Fruit fly (Drosophila melanogaster) ovary, adult (tissue): ENCODE results near the gene Had1.
A peak's percentile ranks its signal among the peaks of the same experiment; 100 is the strongest.

ENCODE experiments used
- CG17801 ChIP-seq: fragments of 200-800 bp; optimal IDR thresholded peaks from 2 replicates; lab custom pipeline; 2019; ENCODE audit warnings: missing biosample characterization, mild to moderate bottlenecking, missing genetic modification characterization, moderate library complexity; ENCODE audit not compliant: partially characterized antibody

The Had1 gene

DNA sequence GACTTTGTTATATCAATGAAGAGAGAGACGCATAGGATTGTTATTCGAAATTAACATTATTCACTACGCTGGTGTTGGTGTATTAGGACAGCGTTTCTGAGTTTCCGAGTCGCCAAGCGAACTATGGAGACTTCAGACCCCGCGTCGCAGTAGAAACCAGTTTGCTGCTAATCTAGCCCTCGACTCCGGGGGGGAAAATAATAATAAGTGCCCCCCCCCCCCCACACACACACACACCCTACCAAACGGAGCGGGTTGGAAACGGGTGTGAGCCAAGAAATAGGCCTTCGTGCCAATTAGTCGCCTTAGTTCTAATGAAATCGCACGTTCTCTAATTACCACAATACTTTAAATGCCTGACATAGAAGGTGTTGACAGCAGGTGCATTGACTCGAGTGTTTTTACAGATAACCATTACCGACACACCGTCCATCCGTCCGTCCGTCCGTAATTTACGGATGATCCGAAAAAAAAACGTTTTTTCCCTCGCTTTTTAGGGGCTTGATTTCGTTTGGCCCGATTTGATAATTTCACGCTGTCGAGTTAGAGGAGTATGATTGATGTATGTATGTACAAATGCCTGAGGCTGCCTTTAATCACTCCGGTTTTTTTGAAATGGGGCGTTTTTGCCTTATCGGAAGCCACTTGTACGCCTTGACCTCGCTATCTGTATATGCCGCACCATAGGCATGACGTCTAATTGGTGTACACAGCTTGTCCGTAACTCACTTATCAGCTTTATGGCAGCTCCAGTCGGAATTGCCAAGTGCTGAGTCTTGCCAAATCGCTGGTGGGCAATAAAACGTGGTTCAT is 26.5 kb downstream of the Had1 start:
- TF ChIP-seq CG17801 (GFP tag; lab: Kevin White, UChicago): no peak

DNA sequence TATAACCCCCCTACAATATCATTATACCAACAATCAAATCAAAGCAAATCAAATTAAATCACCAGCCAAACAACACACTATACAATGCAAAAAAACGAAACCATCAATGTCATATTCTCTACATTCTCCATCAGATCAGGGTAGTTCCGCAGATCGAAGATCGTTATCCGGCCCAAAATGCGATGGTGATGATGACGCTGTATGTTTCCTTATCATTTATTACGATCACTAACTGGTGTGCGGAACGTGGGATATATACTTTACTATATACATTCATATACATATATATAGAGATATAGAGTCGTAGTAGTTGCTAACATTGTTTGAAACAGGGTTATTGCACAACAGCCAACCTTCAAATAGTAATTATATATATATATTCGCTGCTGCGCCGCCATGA is 27.2 kb downstream of the Had1 start:
- no peak for TF ChIP-seq CG17801 (GFP tag; lab: Kevin White, UChicago)

DNA sequence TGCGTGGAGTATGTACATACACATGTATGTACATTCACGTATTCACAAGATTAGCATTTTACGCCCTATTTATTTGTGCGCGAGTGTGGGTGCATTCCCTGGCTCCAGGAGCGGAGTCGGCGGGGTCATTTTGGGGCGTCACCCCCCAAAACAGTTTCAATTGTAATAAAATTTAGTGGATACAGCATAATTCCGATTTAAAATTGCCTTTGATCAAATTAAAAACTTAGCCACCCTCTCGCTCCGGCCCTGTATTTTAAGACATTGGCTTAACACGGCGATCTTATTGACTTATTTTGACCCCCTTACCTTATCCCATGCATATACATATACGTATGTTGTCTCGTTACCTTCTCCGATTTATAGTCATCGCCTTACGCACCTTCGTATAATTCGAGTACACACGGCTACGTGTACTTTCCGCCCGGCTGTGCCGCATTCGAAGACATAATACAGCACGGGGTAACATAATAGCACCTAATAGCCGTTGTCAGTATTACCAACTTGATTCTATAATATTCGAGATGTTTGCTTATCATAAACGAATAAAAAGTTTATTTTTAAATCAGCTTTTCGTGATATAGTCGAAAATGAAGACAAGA is 29.0 kb downstream of the Had1 start:
- TF ChIP-seq CG17801 (GFP tag; lab: Kevin White, UChicago): peak; percentile 45

DNA sequence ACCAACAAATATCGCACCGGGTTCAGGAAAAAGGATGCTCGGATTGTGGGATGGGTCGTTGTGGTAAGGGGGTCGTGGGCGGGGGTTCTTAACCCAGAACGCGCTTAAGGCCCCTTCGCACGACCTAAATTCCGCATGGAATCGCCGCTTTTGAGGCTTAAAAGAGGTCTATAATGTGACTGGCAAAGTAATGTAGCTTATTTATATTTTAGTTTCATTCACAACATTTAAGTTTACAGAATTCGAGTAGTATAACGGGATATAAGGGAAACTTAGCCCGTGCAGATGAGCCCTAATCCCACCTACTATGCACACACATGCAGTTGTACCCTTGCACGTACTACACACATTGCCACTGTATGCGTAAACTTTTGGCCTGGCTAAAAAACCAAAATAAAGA is 29.7 kb downstream of the Had1 start:
- peak; percentile 86 for TF ChIP-seq CG17801 (GFP tag; lab: Kevin White, UChicago)

DNA sequence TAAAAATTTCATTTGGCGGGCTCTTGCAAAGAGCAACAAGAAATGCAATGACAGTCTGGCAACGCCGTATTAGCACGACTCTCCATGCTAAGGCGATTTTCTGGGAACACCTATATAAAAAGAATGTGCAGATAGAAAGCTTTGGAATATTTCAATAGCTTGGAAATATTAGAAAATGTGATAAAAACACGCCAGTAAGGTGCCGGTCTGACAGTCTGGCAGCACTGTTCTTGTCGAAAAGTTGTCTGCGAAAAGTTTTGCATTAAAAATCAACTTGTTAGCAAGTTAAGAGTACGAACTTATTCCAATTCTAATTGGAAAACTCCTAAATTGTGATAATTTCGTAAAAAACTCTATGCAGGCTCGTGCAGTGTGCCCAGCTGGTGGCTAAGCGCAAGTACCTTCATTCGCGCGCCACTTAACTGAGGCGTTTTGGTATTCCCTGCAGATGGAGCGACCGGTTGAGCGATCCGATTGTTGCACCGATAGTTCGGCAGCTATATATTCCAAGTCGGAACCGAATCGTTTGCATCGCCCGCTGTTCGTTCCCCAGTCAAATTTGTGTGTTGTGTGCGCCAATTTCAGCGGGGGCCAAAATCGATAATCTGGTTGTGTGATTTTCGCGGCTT is 30.5 kb downstream of the Had1 start, which contains the start of gene eas:
Gene eas (plus strand): TSS at position 451 of the 629 bp plus-strand sequence.
- no peak for TF ChIP-seq CG17801 (GFP tag; lab: Kevin White, UChicago)

DNA sequence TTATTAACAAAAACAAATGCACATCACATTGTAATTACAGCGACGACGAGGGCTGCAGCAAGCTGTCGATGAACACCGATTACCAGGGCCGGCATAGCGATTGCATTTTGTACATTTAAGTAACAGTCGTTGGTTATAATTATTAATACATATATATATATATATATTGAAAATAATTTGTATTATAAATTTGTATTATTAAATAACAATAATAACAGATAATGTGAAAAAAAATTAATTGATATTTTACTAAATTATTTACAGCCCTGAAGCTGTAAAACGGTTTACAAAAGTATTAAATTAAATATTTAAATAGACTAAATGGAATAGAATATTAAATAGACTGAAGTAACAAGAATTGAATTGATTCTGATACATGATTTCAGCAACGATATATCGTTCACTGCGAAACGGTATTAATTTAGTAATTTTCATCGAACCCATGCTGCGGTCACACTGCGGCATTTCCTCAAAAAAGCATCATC is 32.6 kb downstream of the Had1 start, which contains the start of the genes kat80 and Prosalpha4:
Gene kat80 (minus strand): TSS at position 327 of the 485 bp plus-strand sequence.
Gene Prosalpha4 (plus strand): TSS at position 417 of the 485 bp plus-strand sequence.
- TF ChIP-seq CG17801 (GFP tag; lab: Kevin White, UChicago): no peak

DNA sequence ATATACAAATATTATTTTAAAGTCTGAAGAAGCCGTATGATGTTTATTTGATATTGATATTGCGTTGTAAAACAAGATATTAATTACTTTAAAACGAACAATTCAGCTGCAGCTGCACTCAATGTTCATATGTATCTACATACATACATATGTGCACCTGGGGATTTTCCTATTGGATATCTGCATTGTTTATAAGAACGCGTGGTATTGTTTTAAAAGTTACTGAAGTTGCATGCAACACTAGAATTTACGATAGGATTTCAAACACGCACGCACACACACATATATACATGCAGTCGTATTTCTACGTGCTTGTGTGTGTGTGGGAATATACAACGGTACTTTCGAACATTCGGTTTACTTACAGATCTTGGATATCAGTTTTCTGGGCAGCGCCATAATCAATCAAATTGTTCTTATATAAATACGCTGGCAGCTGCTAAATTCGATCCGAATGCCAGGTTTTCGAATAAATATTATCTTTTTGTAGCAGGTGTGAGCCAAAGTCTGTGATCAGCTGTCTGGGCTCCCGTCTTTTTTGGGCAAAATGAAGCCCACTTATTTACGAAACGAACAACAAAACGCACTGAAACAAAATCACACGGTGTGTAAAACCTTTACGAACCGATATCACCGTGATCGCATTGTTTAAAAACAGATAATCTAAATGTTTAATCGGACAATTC is 33.2 kb downstream of the Had1 start:
- no peak for TF ChIP-seq CG17801 (GFP tag; lab: Kevin White, UChicago)

DNA sequence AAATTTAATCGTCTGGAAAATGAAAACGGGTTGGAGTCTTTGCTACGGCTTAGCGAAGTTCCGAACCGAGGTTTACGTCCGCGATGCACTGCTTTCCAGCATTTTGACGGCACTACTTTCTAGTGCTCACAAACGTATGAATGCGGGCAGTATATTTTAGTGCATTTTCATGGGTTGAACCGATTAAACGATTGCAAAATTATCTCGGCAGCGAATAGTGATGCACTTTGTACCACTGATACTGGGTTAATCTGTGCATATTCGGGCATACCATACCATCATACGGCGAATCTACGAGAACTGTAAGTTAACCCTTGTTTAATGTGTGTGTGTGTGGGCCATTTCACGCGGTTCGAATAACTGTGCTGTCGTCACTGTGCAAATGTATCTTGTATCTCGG is 37.7 kb downstream of the Had1 start, which contains the start of gene Mfe2:
Gene Mfe2 (plus strand): TSS at position 157 of the 400 bp plus-strand sequence.
- peak; percentile 50 for TF ChIP-seq CG17801 (GFP tag; lab: Kevin White, UChicago)

DNA sequence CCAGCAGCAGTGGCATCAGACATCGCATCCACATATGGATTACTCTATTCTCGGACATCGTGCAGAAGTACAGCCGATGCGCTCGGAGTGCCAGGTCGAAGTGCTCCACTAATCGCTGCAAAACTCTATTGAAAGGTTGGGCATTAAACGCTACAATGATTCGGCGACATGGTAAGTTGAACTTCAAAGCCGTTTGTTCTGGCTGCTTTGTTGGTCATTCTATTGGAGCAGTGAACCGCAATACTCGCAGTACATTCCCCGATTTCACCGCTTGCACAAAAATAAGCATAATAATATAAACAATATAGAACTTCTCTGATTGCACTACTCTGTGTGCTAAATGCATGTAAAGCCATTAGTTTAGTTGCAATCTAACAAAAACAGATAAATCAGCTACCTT is 42.0 kb downstream of the Had1 start, which contains the start of gene CG12507:
Gene CG12507 (minus strand): TSS at position 101 of the 400 bp plus-strand sequence.
- no peak for TF ChIP-seq CG17801 (GFP tag; lab: Kevin White, UChicago)

DNA sequence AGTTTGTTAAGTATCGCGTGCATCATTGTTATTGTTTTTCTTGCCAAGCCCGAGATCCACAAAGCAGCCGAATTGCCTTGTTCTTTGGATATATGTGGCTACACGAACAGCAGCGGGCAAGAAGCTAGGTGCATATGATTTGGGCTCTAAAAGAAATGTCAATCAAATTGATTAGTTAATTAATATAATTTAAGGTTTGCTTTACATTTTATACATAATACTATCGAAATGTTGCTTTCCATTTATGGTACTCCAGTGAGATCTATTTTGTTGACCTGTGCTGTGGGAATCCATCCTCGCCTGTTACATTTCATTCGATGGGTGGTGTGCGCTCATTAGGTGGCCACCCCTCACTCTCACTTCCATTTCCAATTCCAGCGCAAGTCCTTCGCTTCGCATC is 45.1 kb downstream of the Had1 start:
- TF ChIP-seq CG17801 (GFP tag; lab: Kevin White, UChicago): no peak
